Worm (Caenorhabditis elegans) whole organism, L4 larva: ENCODE results near the gene col-68.

ENCODE experiments used
- R02D3.7 ChIP-seq: fragments of 150-350 bp; sonication (generic microtip); optimal IDR thresholded peaks from 3 replicates; lab custom pipeline; 2014; ENCODE audit warnings: missing biosample characterization, missing genetic modification characterization
- ceh-32 ChIP-seq: sonication (generic microtip); optimal IDR thresholded peaks from 2 replicates; lab custom pipeline; 2016; ENCODE audit warnings: mild to moderate bottlenecking, missing genetic modification characterization, missing compliant biosample characterization; ENCODE audit not compliant: poor library complexity

- no peak for TF ChIP-seq ceh-32 (tag; lab: Kevin White, UChicago)
- TF ChIP-seq R02D3.7 (tag; lab: Kevin White, UChicago): no peak
Measured at ce11 chrII:84134-84533, 20.2 kb upstream of the col-68 start, which contains the start of gene C50D2.6.
